Fruit fly (Drosophila melanogaster) whole organism, embryonic: ENCODE data around the gene Hez.

ENCODE experiments used
- Adf1 ChIP-seq: fragments of 200-800 bp; sonication (Bioruptor generic); IDR thresholded peaks from 2 replicates; pipeline ENCODE4 v1.3.6; 2022; ENCODE audit warnings: missing biosample characterization, missing genetic modification characterization
- Awh ChIP-seq: fragments of 200-800 bp; sonication (Bioruptor generic); IDR thresholded peaks from 2 replicates; pipeline ENCODE4, ENCODE4 v1.3.6; 2022; ENCODE audit warnings: missing biosample characterization, missing genetic modification characterization
- Bteb2 ChIP-seq: fragments of 200-800 bp; sonication (Bioruptor generic); optimal IDR thresholded peaks from 2 replicates; lab custom pipeline; 2016; ENCODE audit warnings: missing biosample characterization, missing genetic modification characterization
- CG10543 ChIP-seq: fragments of 200-800 bp; sonication (Bioruptor generic); optimal IDR thresholded peaks from 3 replicates; lab custom pipeline; 2017; ENCODE audit warnings: missing biosample characterization, mild to moderate bottlenecking, missing genetic modification characterization, moderate library complexity
- CG12071 ChIP-seq: fragments of 200-800 bp; sonication (Bioruptor generic); optimal IDR thresholded peaks from 3 replicates; lab custom pipeline; 2018; ENCODE audit warnings: missing biosample characterization, mild to moderate bottlenecking, missing genetic modification characterization
- CG13123 ChIP-seq: fragments of 200-800 bp; sonication (Bioruptor generic); optimal IDR thresholded peaks from 2 replicates; lab custom pipeline; 2016; ENCODE audit warnings: missing biosample characterization, missing genetic modification characterization
- CG14965 ChIP-seq: fragments of 200-800 bp; sonication (Bioruptor generic); optimal IDR thresholded peaks from 2 replicates; lab custom pipeline; 2016; ENCODE audit warnings: missing biosample characterization, missing genetic modification characterization, borderline replicate concordance
- CG15269 ChIP-seq: fragments of 200-800 bp; sonication (Bioruptor generic); optimal IDR thresholded peaks from 2 replicates; lab custom pipeline; 2018; ENCODE audit warnings: missing biosample characterization, mild to moderate bottlenecking, missing genetic modification characterization, moderate library complexity
- CG1602 ChIP-seq: fragments of 200-800 bp; sonication (Bioruptor generic); optimal IDR thresholded peaks from 3 replicates; lab custom pipeline; 2016; ENCODE audit warnings: missing biosample characterization, missing genetic modification characterization
- CG1603 ChIP-seq: fragments of 200-800 bp; sonication (Bioruptor generic); optimal IDR thresholded peaks from 2 replicates; lab custom pipeline; 2019; ENCODE audit warnings: missing biosample characterization, mild to moderate bottlenecking, missing genetic modification characterization, moderate library complexity
- CG16863 ChIP-seq: fragments of 200-800 bp; sonication (Bioruptor generic); optimal IDR thresholded peaks from 3 replicates; lab custom pipeline; 2016; ENCODE audit warnings: missing biosample characterization, missing genetic modification characterization
- CG17568 ChIP-seq: fragments of 200-800 bp; sonication (Bioruptor generic); optimal IDR thresholded peaks from 2 replicates; lab custom pipeline; 2018; ENCODE audit warnings: missing biosample characterization, mild to moderate bottlenecking, missing genetic modification characterization, moderate library complexity
- CG17612 ChIP-seq: fragments of 200-800 bp; sonication (Bioruptor generic); IDR thresholded peaks from 2 replicates; pipeline ENCODE4 v1.3.6; 2022; ENCODE audit warnings: missing biosample characterization, missing genetic modification characterization
- CG3163 ChIP-seq: fragments of 200-800 bp; sonication (Bioruptor generic); optimal IDR thresholded peaks from 3 replicates; lab custom pipeline; 2016; ENCODE audit warnings: missing biosample characterization, missing genetic modification characterization
- CG33213 ChIP-seq: fragments of 200-800 bp; sonication (Bioruptor generic); optimal IDR thresholded peaks from 3 replicates; lab custom pipeline; 2016; ENCODE audit warnings: missing biosample characterization, missing genetic modification characterization
- CG3726 ChIP-seq: fragments of 200-800 bp; sonication (Bioruptor generic); IDR thresholded peaks from 3 replicates; pipeline ENCODE4, ENCODE4 v1.3.6; 2022; ENCODE audit warnings: missing biosample characterization, missing genetic modification characterization
- CG3838 ChIP-seq: fragments of 200-800 bp; sonication (Bioruptor generic); optimal IDR thresholded peaks from 3 replicates; lab custom pipeline; 2016; ENCODE audit warnings: missing biosample characterization, missing genetic modification characterization
- CG5245 ChIP-seq: fragments of 200-800 bp; sonication (Bioruptor generic); optimal IDR thresholded peaks from 3 replicates; lab custom pipeline; 2016; ENCODE audit warnings: missing biosample characterization, missing genetic modification characterization
- CG6254 ChIP-seq: fragments of 200-800 bp; sonication (Bioruptor generic); optimal IDR thresholded peaks from 3 replicates; lab custom pipeline; 2017; ENCODE audit warnings: mild to moderate bottlenecking, missing biosample characterization, missing genetic modification reagents, missing genetic modification characterization
- CG7786 ChIP-seq: fragments of 200-800 bp; sonication (Bioruptor generic); optimal IDR thresholded peaks from 2 replicates; lab custom pipeline; 2016; ENCODE audit warnings: missing biosample characterization, missing genetic modification characterization
- CG7928 ChIP-seq: fragments of 200-800 bp; sonication (Bioruptor generic); optimal IDR thresholded peaks from 2 replicates; lab custom pipeline; 2017; ENCODE audit warnings: missing biosample characterization, mild to moderate bottlenecking, missing genetic modification characterization
- CHES-1-like ChIP-seq: fragments of 200-800 bp; sonication (Bioruptor generic); optimal IDR thresholded peaks from 2 replicates; lab custom pipeline; 2016; ENCODE audit warnings: missing biosample characterization, missing genetic modification characterization
- Drgx ChIP-seq: fragments of 200-800 bp; sonication (Bioruptor generic); IDR thresholded peaks from 2 replicates; pipeline ENCODE4 v1.3.6; 2022; ENCODE audit warnings: missing biosample characterization, missing genetic modification characterization
- ERR ChIP-seq: fragments of 200-800 bp; sonication (Bioruptor generic); optimal IDR thresholded peaks from 2 replicates; lab custom pipeline; 2016; ENCODE audit warnings: missing biosample characterization, missing genetic modification characterization
- Elba2 ChIP-seq: fragments of 200-800 bp; sonication (Bioruptor generic); optimal IDR thresholded peaks from 3 replicates; lab custom pipeline; 2016; ENCODE audit warnings: missing biosample characterization, missing genetic modification characterization
- Hsf ChIP-seq: fragments of 200-800 bp; sonication (Bioruptor generic); optimal IDR thresholded peaks from 3 replicates; lab custom pipeline; 2016; ENCODE audit warnings: missing biosample characterization, missing genetic modification characterization
- Jarid2 ChIP-seq: fragments of 200-800 bp; sonication (Bioruptor generic); optimal IDR thresholded peaks from 3 replicates; lab custom pipeline; 2017; ENCODE audit warnings: mild to moderate bottlenecking, missing biosample characterization, missing genetic modification reagents, missing genetic modification characterization
- Med ChIP-seq: fragments of 200-800 bp; sonication (Bioruptor generic); peaks from one replicate; lab custom pipeline; 2016; ENCODE audit warnings: missing biosample characterization, missing genetic modification characterization, mild to moderate bottlenecking, inconsistent platforms, moderate library complexity
- NC2β ChIP-seq: fragments of 200-800 bp; sonication (Bioruptor generic); optimal IDR thresholded peaks from 2 replicates; lab custom pipeline; 2016; ENCODE audit warnings: missing biosample characterization, missing genetic modification characterization
- NFAT ChIP-seq: fragments of 200-800 bp; sonication (Bioruptor generic); IDR thresholded peaks from 2 replicates; pipeline ENCODE4 v1.3.6; 2022; ENCODE audit warnings: missing biosample characterization, missing genetic modification characterization
- NfI ChIP-seq: fragments of 200-800 bp; sonication (Bioruptor generic); optimal IDR thresholded peaks from 3 replicates; lab custom pipeline; 2018; ENCODE audit warnings: missing biosample characterization, mild to moderate bottlenecking, missing genetic modification characterization, moderate library complexity
- Oli ChIP-seq: fragments of 200-800 bp; sonication (Bioruptor generic); optimal IDR thresholded peaks from 2 replicates; lab custom pipeline; 2018; ENCODE audit warnings: missing biosample characterization, mild to moderate bottlenecking, missing genetic modification characterization, moderate library complexity
- Opbp ChIP-seq: fragments of 200-800 bp; sonication (Bioruptor generic); IDR thresholded peaks from 3 replicates; pipeline ENCODE4 v1.3.6; 2022; ENCODE audit warnings: missing biosample characterization, missing genetic modification characterization; ENCODE audit not compliant: partially characterized antibody
- Ravus ChIP-seq: fragments of 200-800 bp; sonication (Bioruptor generic); IDR thresholded peaks from 2 replicates; pipeline ENCODE4 v1.3.6; 2022; ENCODE audit warnings: missing biosample characterization, missing genetic modification characterization
- Rfx ChIP-seq: fragments of 200-800 bp; sonication (Bioruptor generic); IDR thresholded peaks from 2 replicates; pipeline ENCODE4 v1.3.6; 2022; ENCODE audit warnings: missing biosample characterization, missing genetic modification characterization
- Usf ChIP-seq: fragments of 200-800 bp; sonication (Bioruptor generic); optimal IDR thresholded peaks from 2 replicates; lab custom pipeline; 2017; ENCODE audit warnings: missing genotype, missing biosample characterization, missing genetic modification characterization
- br ChIP-seq: fragments of >200 bp; optimal IDR thresholded peaks from 2 replicates; lab custom pipeline; 2017
- da ChIP-seq: fragments of 200-800 bp; sonication (Bioruptor generic); optimal IDR thresholded peaks from 2 replicates; lab custom pipeline; 2016; ENCODE audit warnings: missing biosample characterization, missing genetic modification characterization
- fd3F ChIP-seq: fragments of 200-800 bp; sonication (Bioruptor generic); optimal IDR thresholded peaks from 2 replicates; lab custom pipeline; 2018; ENCODE audit warnings: missing biosample characterization, mild to moderate bottlenecking, missing genetic modification characterization, moderate library complexity
- fru ChIP-seq: fragments of >200 bp; optimal IDR thresholded peaks from 2 replicates; lab custom pipeline; 2017
- gcm2 ChIP-seq: fragments of 200-800 bp; sonication (Bioruptor generic); optimal IDR thresholded peaks from 2 replicates; lab custom pipeline; 2016; ENCODE audit warnings: missing biosample characterization, missing genetic modification characterization
- ind ChIP-seq: fragments of 200-800 bp; sonication (Bioruptor generic); optimal IDR thresholded peaks from 3 replicates; lab custom pipeline; 2016; ENCODE audit warnings: missing biosample characterization, missing genetic modification characterization
- luna ChIP-seq: fragments of 200-800 bp; sonication (Bioruptor generic); optimal IDR thresholded peaks from 2 replicates; lab custom pipeline; 2016; ENCODE audit warnings: missing biosample characterization, missing genetic modification characterization
- nmo ChIP-seq: fragments of 200-800 bp; sonication (Bioruptor generic); optimal IDR thresholded peaks from 2 replicates; lab custom pipeline; 2018; ENCODE audit warnings: missing biosample characterization, mild to moderate bottlenecking, missing genetic modification characterization, moderate library complexity
- pan ChIP-seq, 4 experiments: fragments of >200 bp in 3 of 4; fragments of 200-800 bp in 1 of 4; sonication (Bioruptor generic) in 1 of 4; optimal IDR thresholded peaks in 3 of 4; IDR thresholded peaks in 1 of 4; 2 replicates each; pipeline versions ENCODE4 v1.3.6 to Lab custom; 2017 to 2022; ENCODE audit warnings: missing biosample characterization in 2 of 4, missing genetic modification characterization in 2 of 4, mixed read lengths in 1 of 4
- pb ChIP-seq: fragments of 200-800 bp; sonication (Bioruptor generic); optimal IDR thresholded peaks from 3 replicates; lab custom pipeline; 2016; ENCODE audit warnings: missing biosample characterization, missing genetic modification characterization
- sim ChIP-seq: fragments of 200-800 bp; sonication (Bioruptor generic); IDR thresholded peaks from 2 replicates; pipeline ENCODE4 v1.3.6; 2022; ENCODE audit warnings: missing biosample characterization, missing genetic modification characterization
- stc ChIP-seq: fragments of 200-800 bp; sonication (Bioruptor generic); IDR thresholded peaks from 2 replicates; pipeline ENCODE4 v1.3.6; 2022; ENCODE audit warnings: missing biosample characterization, missing genetic modification characterization
- tio ChIP-seq: fragments of 200-800 bp; sonication (Bioruptor generic); optimal IDR thresholded peaks from 2 replicates; lab custom pipeline; 2017; ENCODE audit warnings: missing biosample characterization, missing genetic modification characterization, inconsistent platforms
- tup ChIP-seq: fragments of 200-800 bp; sonication (Bioruptor generic); optimal IDR thresholded peaks from 2 replicates; lab custom pipeline; 2016; ENCODE audit warnings: missing biosample characterization, mild to moderate bottlenecking, missing genetic modification characterization, moderate library complexity
- z ChIP-seq: fragments of 200-800 bp; sonication (Bioruptor generic); IDR thresholded peaks from 3 replicates; pipeline ENCODE4 v1.3.6; 2022; ENCODE audit warnings: missing biosample characterization, missing genetic modification characterization
- zfh2 ChIP-seq: fragments of 200-800 bp; sonication (Bioruptor generic); optimal IDR thresholded peaks from 2 replicates; lab custom pipeline; 2016; ENCODE audit warnings: missing biosample characterization, missing genetic modification characterization

Gene Hez

DNA sequence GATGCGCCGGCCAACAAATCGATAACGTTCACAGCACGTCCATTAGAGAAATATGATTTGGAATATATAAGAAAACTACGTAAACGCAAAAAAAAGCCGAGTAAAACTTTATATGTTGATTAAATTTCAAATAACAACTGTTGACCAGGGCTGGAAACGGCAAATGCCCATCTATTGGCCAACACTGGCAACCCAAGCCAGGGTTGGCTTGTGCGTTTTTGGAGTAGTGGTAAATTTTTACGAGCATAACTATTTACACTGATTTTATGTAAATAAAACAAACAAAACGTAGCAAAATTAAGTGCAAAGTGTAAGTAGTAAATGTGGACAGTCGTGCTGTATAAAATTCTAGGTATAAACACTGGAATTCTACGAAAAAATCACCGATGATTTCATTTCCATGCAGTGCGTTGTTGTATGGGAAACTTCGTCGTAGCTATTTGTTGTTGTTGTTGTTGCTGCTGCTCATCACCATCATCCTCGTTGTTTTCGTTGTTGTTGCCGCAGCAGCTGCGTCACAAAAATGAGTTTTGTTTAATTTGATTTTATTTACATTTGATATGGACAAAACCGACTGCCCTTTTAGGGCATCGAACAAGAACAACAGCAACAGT, 4.6 kb upstream of the Hez start, which contains the start of gene nudE (continued):
- TF ChIP-seq CG3838 (GFP tag; lab: Kevin White, UChicago) (no peak), CG5245 (no peak), Ravus (GFP tag; lab: Robert Waterston, UW) (no peak), luna (GFP tag; lab: Kevin White, UChicago) (no peak), Opbp (GFP tag; lab: Robert Waterston, UW) (no peak), pan (optimal IDR thresholded peaks at IDR 0.05; lab: Kevin White, UChicago) (no peak), pan (GFP tag; optimal IDR thresholded peaks at IDR 0.05 in 1 of 2, IDR thresholded peaks at IDR 0.05 in 1 of 2) (peak in 1 of 2 experiments; percentile 26), CG17568 (GFP tag; lab: Kevin White, UChicago) (no peak), Elba2 (GFP tag; lab: Kevin White, UChicago) (no peak), Hsf (GFP tag; lab: Kevin White, UChicago) (peak; percentile 19), Med (GFP tag; lab: Kevin White, UChicago) (peak; percentile 91), CG10543 (GFP tag; lab: Kevin White, UChicago) (no peak), CG3163 (GFP tag; lab: Kevin White, UChicago) (peak; percentile 43), Oli (tag; lab: Kevin White, UChicago) (no peak), Jarid2 (GFP tag; lab: Kevin White, UChicago) (no peak), nmo (GFP tag; lab: Kevin White, UChicago) (peak; percentile 32), Adf1 (peak; percentile 50; the same call in 1 of the 2 replicates), Usf (GFP tag; lab: Kevin White, UChicago) (no peak), pb (no peak), CG7928 (GFP tag; lab: Kevin White, UChicago) (peak; percentile 98), Bteb2 (GFP tag; lab: Kevin White, UChicago) (peak; percentile 28), br (no peak), CG6254 (no peak), CG17612 (no peak), z (GFP tag; lab: Robert Waterston, UW) (no peak), zfh2 (peak; percentile 68), sim (GFP tag; lab: Robert Waterston, UW) (no peak), Rfx (GFP tag; lab: Robert Waterston, UW) (peak; percentile 70), CG33213 (peak; percentile 52), fru (no peak), Drgx (GFP tag; lab: Robert Waterston, UW) (no peak), NfI (GFP tag; lab: Kevin White, UChicago) (no peak), CG1603 (tag; lab: Kevin White, UChicago) (peak; percentile 58), CG7786 (no peak), ind (peak; percentile 12), CG13123 (GFP tag; lab: Kevin White, UChicago) (no peak), da (GFP tag; lab: Kevin White, UChicago) (peak; percentile 2), tio (GFP tag; lab: Kevin White, UChicago) (no peak), gcm2 (no peak), NC2β (GFP tag; lab: Kevin White, UChicago) (no peak), stc (no peak), CG14965 (GFP tag; lab: Kevin White, UChicago) (no peak), NFAT (GFP tag; lab: Robert Waterston, UW) (peak; percentile 27; the same call in 1 of the 2 replicates), fd3F (GFP tag; lab: Kevin White, UChicago) (no peak), CG15269 (tag; lab: Kevin White, UChicago) (no peak), CG3726 (GFP tag; lab: Robert Waterston, UW) (no peak), ERR (GFP tag; lab: Kevin White, UChicago) (peak; percentile 8), CG1602 (no peak), Awh (no peak), CG12071 (GFP tag; lab: Kevin White, UChicago) (no peak), CG16863 (GFP tag; lab: Kevin White, UChicago) (no peak), CHES-1-like (peak; percentile 32), tup (GFP tag; lab: Kevin White, UChicago) (no peak)
